Worm (Caenorhabditis elegans) whole organism, late embryonic: Measurements from ENCODE around the gene F59A6.10.
A peak's percentile ranks its signal among the peaks of the same experiment; 100 is the strongest.

ENCODE experiments used
- C08G9.2 ChIP-seq: sonication (generic microtip); optimal IDR thresholded peaks from 2 replicates; lab custom pipeline; 2016; ENCODE audit warnings: mild to moderate bottlenecking, missing genetic modification characterization, moderate library complexity, missing compliant biosample characterization
- K02D7.2 ChIP-seq: sonication (generic microtip); optimal IDR thresholded peaks from 2 replicates; lab custom pipeline; 2017; ENCODE audit warnings: mild to moderate bottlenecking, missing genetic modification characterization, missing compliant biosample characterization
- T23F11.4 ChIP-seq: fragments of 200-800 bp; sonication (Bioruptor generic); optimal IDR thresholded peaks from 2 replicates; lab custom pipeline; 2018; ENCODE audit warnings: mild to moderate bottlenecking, missing genetic modification characterization, missing compliant biosample characterization
- ama-1 ChIP-seq: fragments of 150-350 bp; optimal IDR thresholded peaks from 2 replicates; lab custom pipeline; 2014
- ceh-30 ChIP-seq: fragments of 150-350 bp; optimal IDR thresholded peaks from 2 replicates; lab custom pipeline; 2014; ENCODE audit warnings: missing biosample characterization, missing genetic modification characterization
- ceh-34 ChIP-seq: sonication (generic microtip); optimal IDR thresholded peaks from 2 replicates; lab custom pipeline; 2016; ENCODE audit warnings: mild to moderate bottlenecking, missing genetic modification characterization, missing compliant biosample characterization
- ceh-45 ChIP-seq: fragments of 200-800 bp; sonication (Bioruptor generic); IDR thresholded peaks from 2 replicates; pipeline ENCODE4 v1.3.6; 2022; ENCODE audit warnings: missing genetic modification reagents, missing genetic modification characterization, missing compliant biosample characterization
- ceh-6 ChIP-seq: fragments of 200-800 bp; sonication (Bioruptor generic); optimal IDR thresholded peaks from 2 replicates; lab custom pipeline; 2018; ENCODE audit warnings: mild to moderate bottlenecking, missing genetic modification characterization, missing compliant biosample characterization
- ceh-9 ChIP-seq: sonication (generic microtip); optimal IDR thresholded peaks from 2 replicates; lab custom pipeline; 2016; ENCODE audit warnings: mild to moderate bottlenecking, missing genetic modification characterization, inconsistent platforms, missing compliant biosample characterization
- elt-2 ChIP-seq: sonication (generic microtip); optimal IDR thresholded peaks from 2 replicates; lab custom pipeline; 2016; ENCODE audit warnings: missing genetic modification reagents, missing genetic modification characterization, missing compliant biosample characterization
- ets-4 ChIP-seq: sonication (generic microtip); optimal IDR thresholded peaks from 2 replicates; lab custom pipeline; 2016; ENCODE audit warnings: missing genetic modification characterization, missing compliant biosample characterization
- eyg-1 ChIP-seq: sonication (generic microtip); optimal IDR thresholded peaks from 2 replicates; lab custom pipeline; 2016; ENCODE audit warnings: missing genotype, missing genetic modification characterization, missing compliant biosample characterization
- fax-1 ChIP-seq: sonication (generic microtip); optimal IDR thresholded peaks from 2 replicates; lab custom pipeline; 2016; ENCODE audit warnings: missing genotype, missing genetic modification characterization, missing compliant biosample characterization
- gmeb-2 ChIP-seq: sonication (generic microtip); optimal IDR thresholded peaks from 2 replicates; lab custom pipeline; 2016; ENCODE audit warnings: missing genetic modification characterization, inconsistent platforms, missing compliant biosample characterization
- hlh-13 ChIP-seq: fragments of 200-800 bp; sonication (Bioruptor generic); optimal IDR thresholded peaks from 2 replicates; lab custom pipeline; 2018; ENCODE audit warnings: mild to moderate bottlenecking, missing genetic modification characterization, missing compliant biosample characterization
- hlh-15 ChIP-seq: sonication (generic microtip); optimal IDR thresholded peaks from 2 replicates; lab custom pipeline; 2016; ENCODE audit warnings: missing genetic modification characterization, missing compliant biosample characterization
- hlh-6 ChIP-seq: sonication (generic microtip); optimal IDR thresholded peaks from 2 replicates; lab custom pipeline; 2016; ENCODE audit warnings: missing genotype, missing genetic modification characterization, missing compliant biosample characterization
- hlh-8 ChIP-seq: sonication (generic microtip); optimal IDR thresholded peaks from 2 replicates; lab custom pipeline; 2016; ENCODE audit warnings: missing genotype, missing genetic modification characterization, missing compliant biosample characterization
- lim-6 ChIP-seq: sonication (generic microtip); optimal IDR thresholded peaks from 2 replicates; lab custom pipeline; 2016; ENCODE audit warnings: missing genetic modification characterization, missing compliant biosample characterization
- lin-11 ChIP-seq: fragments of 200-800 bp; sonication (Bioruptor generic); optimal IDR thresholded peaks from 2 replicates; lab custom pipeline; 2018; ENCODE audit warnings: mild to moderate bottlenecking, missing genetic modification characterization, missing compliant biosample characterization
- madf-2 ChIP-seq: sonication (generic microtip); optimal IDR thresholded peaks from 2 replicates; lab custom pipeline; 2017; ENCODE audit warnings: missing genetic modification characterization, missing compliant biosample characterization
- mec-3 ChIP-seq: sonication (generic microtip); optimal IDR thresholded peaks from 2 replicates; lab custom pipeline; 2016; ENCODE audit warnings: borderline replicate concordance, missing genetic modification characterization, missing compliant biosample characterization
- nfya-1 ChIP-seq: sonication (generic microtip); optimal IDR thresholded peaks from 2 replicates; lab custom pipeline; 2017; ENCODE audit warnings: missing genetic modification characterization, mild to moderate bottlenecking, missing compliant biosample characterization, antibody characterized with exemption, moderate library complexity
- nhr-11 ChIP-seq: fragments of 150-350 bp; optimal IDR thresholded peaks from 2 replicates; lab custom pipeline; 2014; ENCODE audit warnings: missing biosample characterization, missing genetic modification characterization
- nhr-232 ChIP-seq: sonication (generic microtip); optimal IDR thresholded peaks from 2 replicates; lab custom pipeline; 2016; ENCODE audit warnings: missing genetic modification characterization, missing compliant biosample characterization
- odd-2 ChIP-seq: sonication (generic microtip); optimal IDR thresholded peaks from 2 replicates; lab custom pipeline; 2017; ENCODE audit warnings: antibody characterized with exemption, mild to moderate bottlenecking, missing genetic modification characterization, missing compliant biosample characterization
- pat-9 ChIP-seq: fragments of 200-800 bp; sonication (Bioruptor generic); optimal IDR thresholded peaks from 2 replicates; lab custom pipeline; 2018; ENCODE audit warnings: mild to moderate bottlenecking, missing genetic modification characterization, moderate library complexity, missing compliant biosample characterization
- pax-1 ChIP-seq: fragments of 150-350 bp; optimal IDR thresholded peaks from 2 replicates; lab custom pipeline; 2014; ENCODE audit warnings: missing biosample characterization, missing genetic modification characterization
- pha-2 ChIP-seq: sonication (generic microtip); optimal IDR thresholded peaks from 2 replicates; lab custom pipeline; 2017; ENCODE audit warnings: mild to moderate bottlenecking, missing genetic modification characterization, missing compliant biosample characterization
- pros-1 ChIP-seq: fragments of 150-350 bp; optimal IDR thresholded peaks from 2 replicates; lab custom pipeline; 2014; ENCODE audit warnings: missing biosample characterization, missing genetic modification reagents, missing genetic modification characterization
- ref-2 ChIP-seq: sonication (generic microtip); optimal IDR thresholded peaks from 2 replicates; lab custom pipeline; 2016; ENCODE audit warnings: missing genetic modification characterization, missing compliant biosample characterization
- rnt-1 ChIP-seq: sonication (generic microtip); optimal IDR thresholded peaks from 2 replicates; lab custom pipeline; 2016; ENCODE audit warnings: missing genetic modification characterization, missing compliant biosample characterization
- sox-2 ChIP-seq: fragments of 200-800 bp; sonication (Bioruptor generic); IDR thresholded peaks from 2 replicates; pipeline ENCODE4 v1.3.6; 2022; ENCODE audit warnings: missing genetic modification reagents, missing genetic modification characterization, missing compliant biosample characterization
- sox-4 ChIP-seq: sonication (generic microtip); optimal IDR thresholded peaks from 2 replicates; lab custom pipeline; 2017; ENCODE audit warnings: mild to moderate bottlenecking, missing genetic modification characterization, inconsistent platforms, missing compliant biosample characterization
- tbx-2 ChIP-seq: sonication (generic microtip); optimal IDR thresholded peaks from 2 replicates; lab custom pipeline; 2016; ENCODE audit warnings: missing genetic modification characterization, missing compliant biosample characterization
- tbx-7 ChIP-seq: sonication (generic microtip); optimal IDR thresholded peaks from 2 replicates; lab custom pipeline; 2016; ENCODE audit warnings: missing genotype, missing genetic modification characterization, missing compliant biosample characterization
- unc-3 ChIP-seq, 2 experiments: fragments of 200-800 bp in 1 of 2; sonication (Bioruptor generic) in 1 of 2; sonication (generic microtip) in 1 of 2; conservative IDR thresholded peaks in 1 of 2; optimal IDR thresholded peaks in 1 of 2; 2 replicates each; pipeline versions ENCODE4 v1.3.6 to Lab custom; 2016 to 2022; ENCODE audit warnings: missing compliant biosample characterization in 2 of 2, missing genetic modification characterization in 2 of 2, missing genetic modification reagents in 1 of 2
- unc-42 ChIP-seq: sonication (generic microtip); optimal IDR thresholded peaks from 2 replicates; lab custom pipeline; 2016; ENCODE audit warnings: missing genotype, missing genetic modification characterization, missing compliant biosample characterization
- unc-86 ChIP-seq: sonication (generic microtip); optimal IDR thresholded peaks from 2 replicates; lab custom pipeline; 2016; ENCODE audit warnings: missing genetic modification characterization, missing compliant biosample characterization
- ztf-16 ChIP-seq: sonication (generic microtip); optimal IDR thresholded peaks from 2 replicates; lab custom pipeline; 2017; ENCODE audit warnings: missing genetic modification characterization, missing compliant biosample characterization

F59A6.10 gene

ce11 chrII:5016977-5017585 lies 13.3 kb downstream of the F59A6.10 start (continued):
- TF ChIP-seq C08G9.2 (peak; percentile 24), unc-86 (no peak), nfya-1 (tag; lab: Kevin White, UChicago) (peak; percentile 69), ets-4 (tag; lab: Kevin White, UChicago) (peak; percentile 20), tbx-2 (tag; lab: Kevin White, UChicago) (peak; percentile 54), ztf-16 (no peak), hlh-6 (tag; lab: Kevin White, UChicago) (peak; percentile 16), tbx-7 (tag; lab: Kevin White, UChicago) (no peak)

DNA sequence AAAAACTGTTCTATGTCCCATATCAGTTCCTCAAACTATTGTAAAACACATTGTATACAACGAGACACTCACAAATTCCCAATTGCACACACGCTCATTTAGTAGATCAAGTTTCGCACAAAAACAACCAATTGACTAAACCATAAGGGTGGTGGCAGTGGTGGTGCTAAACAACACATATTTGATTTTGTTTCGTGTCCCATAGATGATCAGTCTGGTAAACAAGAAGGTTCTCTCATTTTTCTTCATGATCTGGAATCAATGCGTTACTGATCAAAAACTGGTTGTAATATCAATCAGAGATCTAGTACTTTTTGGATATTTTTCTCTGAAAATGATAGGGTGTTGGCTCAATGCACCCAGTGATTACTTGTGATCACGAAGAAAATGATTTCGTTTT lies 14.8 kb downstream of the F59A6.10 start:
- TF ChIP-seq ets-4 (tag; lab: Kevin White, UChicago) (no peak), pat-9 (tag; lab: Kevin White, UChicago) (no peak), unc-42 (tag; lab: Kevin White, UChicago) (no peak), ceh-6 (GFP tag; lab: Kevin White, UChicago) (no peak), pha-2 (tag; lab: Kevin White, UChicago) (no peak), ama-1 (lab: Kevin White, UChicago) (no peak), unc-86 (no peak), pros-1 (tag; lab: Kevin White, UChicago) (no peak), lin-11 (no peak), ceh-9 (no peak), hlh-15 (tag; lab: Kevin White, UChicago) (no peak), ceh-34 (tag; lab: Kevin White, UChicago) (no peak), ceh-45 (GFP tag; lab: Robert Waterston, UW) (no peak), hlh-8 (tag; lab: Kevin White, UChicago) (no peak), rnt-1 (tag; lab: Kevin White, UChicago) (no peak), hlh-13 (GFP tag; lab: Kevin White, UChicago) (no peak), odd-2 (no peak), K02D7.2 (tag; lab: Kevin White, UChicago) (no peak), unc-3 (GFP tag; conservative IDR thresholded peaks at IDR 0.05; lab: Robert Waterston, UW) (no peak), unc-3 (tag; optimal IDR thresholded peaks at IDR 0.05; lab: Kevin White, UChicago) (no peak)

- peak; percentile 93 for TF ChIP-seq elt-2 (tag; lab: Kevin White, UChicago)
- no peak for TF ChIP-seq T23F11.4
- TF ChIP-seq, all 69 proteins: peak for 1
Measured at ce11 chrII:5019389-5020108, 15.8 kb downstream of the F59A6.10 start.

- TF ChIP-seq ztf-16 (no peak), nhr-11 (tag; lab: Kevin White, UChicago) (no peak), elt-2 (tag; lab: Kevin White, UChicago) (peak; percentile 74), gmeb-2 (tag; lab: Kevin White, UChicago) (no peak)
- TF ChIP-seq, all 69 proteins: peak for 1
Measured at ce11 chrII:5020513-5021081, 16.8 kb downstream of the F59A6.10 start.

DNA sequence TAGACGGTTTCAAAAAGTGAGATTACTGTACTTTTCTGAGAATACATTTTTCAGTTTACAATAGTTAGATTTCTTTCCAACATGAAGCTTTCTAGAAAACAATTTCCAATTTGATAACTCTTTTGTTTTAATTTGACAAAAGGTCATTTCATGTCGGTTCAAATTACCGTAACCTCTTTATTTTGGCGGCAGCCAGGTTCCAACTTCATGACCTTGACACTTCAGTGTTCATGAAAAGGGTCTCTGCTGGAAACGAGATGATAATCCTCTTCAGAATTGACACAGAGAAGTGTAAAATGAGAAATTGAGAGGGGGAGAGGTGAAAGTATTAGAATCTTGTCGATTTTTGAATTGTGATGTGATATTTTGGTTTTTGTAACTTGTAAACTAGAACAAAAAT lies 17.8 kb downstream of the F59A6.10 start:
- TF ChIP-seq sox-2 (GFP tag; lab: Robert Waterston, UW) (no peak), nhr-232 (no peak), elt-2 (tag; lab: Kevin White, UChicago) (no peak), nhr-11 (tag; lab: Kevin White, UChicago) (no peak), tbx-2 (tag; lab: Kevin White, UChicago) (no peak), ceh-30 (no peak), ztf-16 (no peak), ref-2 (no peak), ceh-6 (GFP tag; lab: Kevin White, UChicago) (no peak), odd-2 (no peak), K02D7.2 (tag; lab: Kevin White, UChicago) (no peak), unc-86 (no peak), pax-1 (tag; lab: Kevin White, UChicago) (no peak), madf-2 (no peak), fax-1 (tag; lab: Kevin White, UChicago) (no peak), eyg-1 (tag; lab: Kevin White, UChicago) (no peak), lim-6 (no peak), sox-4 (no peak), mec-3 (tag; lab: Kevin White, UChicago) (no peak), unc-3 (GFP tag; conservative IDR thresholded peaks at IDR 0.05; lab: Robert Waterston, UW) (no peak), unc-3 (tag; optimal IDR thresholded peaks at IDR 0.05; lab: Kevin White, UChicago) (no peak)
